Worm (Caenorhabditis elegans) whole organism, L3 larva: ENCODE results near the gene C27D6.12.

ENCODE experiments used
- elt-1 ChIP-seq: fragments of 150-350 bp; optimal IDR thresholded peaks from 2 replicates; lab custom pipeline; 2014; ENCODE audit warnings: missing biosample characterization, missing genetic modification characterization
- elt-2 ChIP-seq: sonication (generic microtip); optimal IDR thresholded peaks from 2 replicates; lab custom pipeline; 2016; ENCODE audit warnings: missing genetic modification reagents, mild to moderate bottlenecking, missing genetic modification characterization, missing compliant biosample characterization
- nhr-12 ChIP-seq: fragments of 150-350 bp; optimal IDR thresholded peaks from 2 replicates; lab custom pipeline; 2014; ENCODE audit warnings: missing biosample characterization, missing genetic modification characterization
- nhr-237 ChIP-seq: fragments of 150-350 bp; optimal IDR thresholded peaks from 2 replicates; lab custom pipeline; 2014; ENCODE audit warnings: missing biosample characterization, missing genetic modification characterization
- tbx-2 ChIP-seq: sonication (generic microtip); optimal IDR thresholded peaks from 2 replicates; lab custom pipeline; 2016; ENCODE audit warnings: mild to moderate bottlenecking, missing genetic modification characterization, missing compliant biosample characterization
- ztf-4 ChIP-seq: fragments of 150-350 bp; optimal IDR thresholded peaks from 2 replicates; lab custom pipeline; 2014; ENCODE audit warnings: missing biosample characterization, missing genetic modification characterization

DNA sequence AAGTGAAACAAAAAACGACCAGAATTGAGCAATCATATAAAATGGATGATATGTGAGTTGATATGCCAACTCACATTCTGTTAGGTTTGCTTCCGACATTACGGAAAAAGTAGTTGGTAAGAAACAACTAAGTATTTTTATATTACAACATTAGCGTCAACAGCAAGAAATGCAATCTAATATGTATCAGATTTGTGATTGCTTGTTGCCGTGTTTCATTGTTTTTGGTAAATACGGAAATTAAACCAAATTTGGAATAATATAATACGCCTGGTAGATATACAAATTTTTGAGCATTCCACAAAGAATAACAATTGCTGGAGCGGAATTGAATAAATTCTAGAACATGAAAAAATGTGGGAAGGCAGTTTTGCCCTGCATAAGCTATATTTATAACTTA, 23.3 kb downstream of the C27D6.12 start, which contains the start of gene srb-12:
- TF ChIP-seq tbx-2 (tag; lab: Kevin White, UChicago) (no peak), nhr-237 (tag; lab: Kevin White, UChicago) (no peak), nhr-12 (tag; lab: Kevin White, UChicago) (no peak), elt-2 (tag; lab: Kevin White, UChicago) (no peak), elt-1 (tag; lab: Kevin White, UChicago) (no peak), ztf-4 (tag; lab: Kevin White, UChicago) (no peak)
